Worm (Caenorhabditis elegans): ENCODE results near the gene hot-4.

DNA sequence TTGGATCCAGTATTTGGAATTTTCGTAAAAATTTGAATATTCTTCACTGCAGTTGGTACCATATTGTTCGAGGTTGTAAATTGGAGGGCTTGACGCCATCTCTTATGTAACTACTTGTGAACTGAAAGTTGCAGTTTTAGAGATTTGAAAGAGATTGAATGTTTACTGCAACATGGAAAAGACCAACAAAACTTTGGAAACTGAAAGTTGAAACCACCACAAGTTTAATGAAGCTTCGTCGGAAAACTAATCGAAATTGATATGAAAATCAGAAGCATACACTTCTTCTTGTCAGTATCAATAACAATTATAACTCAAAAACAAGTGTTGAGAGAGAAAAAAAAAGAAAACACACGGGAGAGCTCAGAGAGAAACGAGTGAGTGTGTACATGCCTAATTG is 50.8 kb downstream of the hot-4 start, which contains the start of gene srg-7:
- TF ChIP-seq flt-1 (GFP tag; IDR thresholded peaks at IDR 0.05) (no peak), ref-1 (GFP tag; conservative IDR thresholded peaks at IDR 0.05) (no peak), ztf-23 (GFP tag; IDR thresholded peaks at IDR 0.05) (no peak), cog-1 (tag; optimal IDR thresholded peaks at IDR 0.05) (no peak)
